Worm (Caenorhabditis elegans) whole organism, L2 larva: ENCODE results near the gene Y4C6B.3.

ENCODE experiments used
- blmp-1 ChIP-seq: sonication (generic microtip); optimal IDR thresholded peaks from 2 replicates; lab custom pipeline; 2017; ENCODE audit warnings: missing genetic modification characterization, mild to moderate bottlenecking, missing compliant biosample characterization, antibody characterized with exemption, moderate library complexity; ENCODE audit not compliant: insufficient read depth
- sma-3 ChIP-seq: sonication (generic microtip); optimal IDR thresholded peaks from 2 replicates; lab custom pipeline; 2016; ENCODE audit warnings: missing genetic modification reagents, missing genetic modification characterization, missing compliant biosample characterization

ce11 chrIV:5297436-5298012 lies 34.8 kb upstream of the Y4C6B.3 start, which contains the start of the genes ZK354.6 and msp-113:
- TF ChIP-seq blmp-1 (no peak), sma-3 (no peak)
